Worm (Caenorhabditis elegans): ENCODE data around the gene F14F7.7.

DNA sequence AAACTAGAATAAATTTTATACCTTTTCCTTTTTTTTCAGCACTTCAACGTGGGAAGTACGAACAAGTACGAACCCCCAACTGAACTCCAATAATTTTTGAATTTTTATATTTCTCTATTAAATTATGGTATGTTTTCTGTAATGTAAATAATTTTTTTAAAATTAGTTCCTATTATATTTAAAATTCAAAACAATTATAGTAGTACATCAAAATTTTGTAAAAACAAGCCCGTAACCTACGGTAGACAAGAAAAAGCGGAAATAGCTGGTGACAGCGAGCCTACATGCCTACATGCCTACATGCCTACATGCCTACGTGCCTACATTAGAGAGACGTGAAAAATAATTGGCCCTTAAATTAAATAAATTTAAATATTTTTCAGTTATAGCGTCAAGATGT, 997 bp downstream of the F14F7.7 start, which contains the start of gene F14F7.5:
- no peak for TF ChIP-seq nhr-237 (tag; optimal IDR thresholded peaks at IDR 0.05)
- TF ChIP-seq bed-3 (GFP tag; optimal IDR thresholded peaks at IDR 0.05) = no peak
- no peak for TF ChIP-seq drap-1 (GFP tag; optimal IDR thresholded peaks at IDR 0.05)

Measured in whole organism, mixed stage, embryonic.